Fruit fly (Drosophila melanogaster): Measurements from ENCODE around the gene CG3225.

Gene CG3225

dm6 chr2L:4847191-4847853 is 29.3 kb upstream of the CG3225 start, which contains the start of the genes mxt and CG11927 (continued):
- TF ChIP-seq ab (GFP tag; optimal IDR thresholded peaks at IDR 0.05) (no peak), bbx (GFP tag; IDR thresholded peaks at IDR 0.05; ENCODE audit: partially characterized antibody) (peak; percentile 88), disco-r (GFP tag; optimal IDR thresholded peaks at IDR 0.05) (no peak), CG10267 (tag; optimal IDR thresholded peaks at IDR 0.05) (peak; percentile 43), Dp (GFP tag; optimal IDR thresholded peaks at IDR 0.05) (peak; percentile 33), Usf (GFP tag; optimal IDR thresholded peaks at IDR 0.05) (no peak), gsb-n (tag; optimal IDR thresholded peaks at IDR 0.05) (no peak), odd (GFP tag; optimal IDR thresholded peaks at IDR 0.05) (no peak), rib (GFP tag; IDR thresholded peaks at IDR 0.05) (no peak), Ets97D (GFP tag; optimal IDR thresholded peaks at IDR 0.05) (peak; percentile 41), CG12236 (GFP tag; optimal IDR thresholded peaks at IDR 0.05) (no peak), Rx (GFP tag; IDR thresholded peaks at IDR 0.05) (0 out of 2 replicates have a peak, but pooled peaks have one; percentile 13), CG7372 (GFP tag; IDR thresholded peaks at IDR 0.05) (no peak), tgo (GFP tag; IDR thresholded peaks at IDR 0.05) (no peak), trem (tag; optimal IDR thresholded peaks at IDR 0.05) (peak; percentile 10), CG3726 (GFP tag; IDR thresholded peaks at IDR 0.05) (no peak), da (GFP tag; optimal IDR thresholded peaks at IDR 0.05) (no peak), fu2 (GFP tag; optimal IDR thresholded peaks at IDR 0.05) (peak; percentile 24), Six4 (GFP tag; optimal IDR thresholded peaks at IDR 0.05) (peak; percentile 46), nom (GFP tag; optimal IDR thresholded peaks at IDR 0.05) (no peak), crol (GFP tag; IDR thresholded peaks at IDR 0.05) (no peak), salm (tag; optimal IDR thresholded peaks at IDR 0.05) (no peak), nmo (GFP tag; optimal IDR thresholded peaks at IDR 0.05) (peak; percentile 54), caup (GFP tag; optimal IDR thresholded peaks at IDR 0.05; ENCODE audit: severe bottlenecking) (no peak), CTCF (GFP tag; optimal IDR thresholded peaks at IDR 0.05) (peak; percentile 4), aop (GFP tag; IDR thresholded peaks at IDR 0.05) (no peak), CG9727 (GFP tag; optimal IDR thresholded peaks at IDR 0.05) (peak; percentile 33), CG17359 (tag; optimal IDR thresholded peaks at IDR 0.05) (peak; percentile 8), Ravus (GFP tag; IDR thresholded peaks at IDR 0.05) (no peak), Gug (GFP tag; IDR thresholded peaks at IDR 0.05) (peak; percentile 83), CG15073 (GFP tag; optimal IDR thresholded peaks at IDR 0.05) (no peak), CG31388 (GFP tag; optimal IDR thresholded peaks at IDR 0.05) (no peak), CG18764 (GFP tag; optimal IDR thresholded peaks at IDR 0.05) (peak; percentile 37), CG13296 (GFP tag; optimal IDR thresholded peaks at IDR 0.05) (no peak), klu (GFP tag; IDR thresholded peaks at IDR 0.05) (no peak), Eip74EF (GFP tag; optimal IDR thresholded peaks at IDR 0.05) (no peak), CG16863 (GFP tag; optimal IDR thresholded peaks at IDR 0.05) (no peak), CG31441 (GFP tag; IDR thresholded peaks at IDR 0.05) (no peak), CG10654 (GFP tag; optimal IDR thresholded peaks at IDR 0.05) (peak; percentile 38), al (GFP tag; IDR thresholded peaks at IDR 0.05) (no peak), Deaf1 (tag; optimal IDR thresholded peaks at IDR 0.05) (no peak), CG34376 (GFP tag; optimal IDR thresholded peaks at IDR 0.05) (no peak), pum (GFP tag; optimal IDR thresholded peaks at IDR 0.05) (peak; percentile 30), phol (tag; optimal IDR thresholded peaks at IDR 0.05) (peak; percentile 47), CG13894 (tag; optimal IDR thresholded peaks at IDR 0.05) (no peak), Asciz (GFP tag; optimal IDR thresholded peaks at IDR 0.05) (no peak), row (GFP tag; IDR thresholded peaks at IDR 0.05) (peak; percentile 80), CG7357 (GFP tag; IDR thresholded peaks at IDR 0.05) (0 out of 3 replicates have a peak, but pooled peaks have one; percentile 42), CG13624 (GFP tag; optimal IDR thresholded peaks at IDR 0.05) (no peak), CG11504 (tag; optimal IDR thresholded peaks at IDR 0.05) (no peak), CG15601 (tag; optimal IDR thresholded peaks at IDR 0.05) (peak; percentile 10)

All from whole organism, embryonic.